Worm (Caenorhabditis elegans): Measurements from ENCODE around the gene K06B4.4.

DNA sequence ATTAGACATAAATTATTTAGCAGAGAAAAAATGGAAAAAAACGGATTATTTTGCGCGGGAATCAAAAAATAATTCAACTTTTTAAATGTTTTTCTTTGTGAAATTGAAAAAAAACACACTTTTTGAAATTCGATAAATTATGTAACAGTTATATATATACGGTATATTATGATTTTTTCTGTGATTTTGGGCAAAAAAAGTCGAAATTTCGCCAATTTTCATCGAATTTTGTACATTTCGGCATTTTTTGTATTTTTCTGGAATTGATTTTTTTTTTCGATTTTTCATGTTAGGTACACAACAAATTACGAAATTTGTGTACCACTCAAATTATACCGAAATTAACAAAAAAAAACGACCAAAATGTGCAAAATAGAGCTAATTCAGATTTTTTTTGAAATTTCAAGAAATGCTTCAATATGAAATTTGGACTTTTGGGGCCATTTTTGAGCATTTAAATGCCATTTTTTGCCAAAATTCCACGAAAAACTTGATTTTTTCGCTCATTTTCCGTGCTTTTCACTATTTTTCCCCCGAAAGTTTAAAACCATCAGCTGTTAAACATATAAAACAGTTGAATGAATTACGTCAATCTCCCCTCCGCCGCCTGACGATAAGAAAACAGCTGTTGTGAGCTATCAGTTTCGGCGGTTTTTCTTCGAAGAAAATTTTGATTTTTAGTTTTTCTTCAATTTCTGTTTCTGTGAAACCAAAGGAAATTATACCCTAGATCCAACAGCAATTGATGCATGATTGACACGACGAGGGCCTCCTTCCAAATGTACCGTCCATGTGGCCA lies 10.5 kb upstream of the K06B4.4 start:
- TF ChIP-seq ama-1 (optimal IDR thresholded peaks at IDR 0.05) (no peak), ceh-36 (tag; optimal IDR thresholded peaks at IDR 0.05) (no peak), hnd-1 (tag; optimal IDR thresholded peaks at IDR 0.05) (no peak)
